Worm (Caenorhabditis elegans) whole organism, L3 larva: ENCODE data around the gene Y47D7A.2.

Experiments used
- aly-2 ChIP-seq: fragments of 150-350 bp; optimal IDR thresholded peaks from 2 replicates; lab custom pipeline; 2014; ENCODE audit warnings: missing biosample characterization, missing genetic modification characterization
- ceh-82 ChIP-seq: fragments of 150-350 bp; optimal IDR thresholded peaks from 2 replicates; lab custom pipeline; 2014; ENCODE audit warnings: missing biosample characterization, missing genetic modification characterization
- elt-2 ChIP-seq: sonication (generic microtip); optimal IDR thresholded peaks from 2 replicates; lab custom pipeline; 2016; ENCODE audit warnings: missing genetic modification reagents, mild to moderate bottlenecking, missing genetic modification characterization, missing compliant biosample characterization
- elt-3 ChIP-seq, 3 experiments: fragments of 150-350 bp in 1 of 3; sonication (generic microtip) in 2 of 3; optimal IDR thresholded peaks; 2 replicates in 2 of 3; 4 replicates in 1 of 3; lab custom pipeline; 2014 to 2017; ENCODE audit warnings: missing biosample characterization in 3 of 3, missing genetic modification characterization in 3 of 3
- lin-39 ChIP-seq: fragments of 150-350 bp; optimal IDR thresholded peaks from 2 replicates; lab custom pipeline; 2018; ENCODE audit warnings: missing biosample characterization, missing genetic modification reagents, missing genetic modification characterization
- nhr-28 ChIP-seq: fragments of 150-350 bp; optimal IDR thresholded peaks from 2 replicates; lab custom pipeline; 2014; ENCODE audit warnings: missing biosample characterization, missing genetic modification characterization
- nhr-76 ChIP-seq: fragments of 150-350 bp; sonication (generic microtip); optimal IDR thresholded peaks from 5 replicates; lab custom pipeline; 2014; ENCODE audit warnings: missing biosample characterization, missing genetic modification characterization
- snpc-4 ChIP-seq: fragments of 150-350 bp; optimal IDR thresholded peaks from 2 replicates; lab custom pipeline; 2014; ENCODE audit warnings: missing biosample characterization, missing genetic modification characterization

DNA sequence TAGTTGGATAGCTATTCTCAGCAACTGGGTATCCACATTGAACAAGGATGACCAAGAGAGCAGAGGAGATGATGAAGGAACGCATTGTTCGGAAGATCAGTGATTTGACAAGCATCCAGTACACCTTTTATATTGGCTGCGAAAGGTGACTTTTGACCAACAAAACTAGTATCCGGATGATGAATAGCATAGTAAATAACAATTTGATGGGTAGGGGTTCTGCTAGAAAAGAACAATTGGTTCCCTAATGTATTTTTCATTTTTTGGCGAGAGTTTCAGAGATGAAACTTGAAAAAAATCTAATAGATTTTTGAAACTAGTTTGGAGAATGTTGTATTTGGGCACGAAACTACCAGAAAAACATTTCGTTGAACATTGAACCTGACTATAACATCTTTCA, 8.1 kb downstream of the Y47D7A.2 start, which contains the start of gene Y47D7A.11:
- TF ChIP-seq lin-39 = no peak
- no peak for TF ChIP-seq nhr-28 (tag; lab: Kevin White, UChicago)
- TF ChIP-seq snpc-4 (tag; lab: Kevin White, UChicago) = no peak
- TF ChIP-seq elt-3 (tag; optimal IDR thresholded peaks at IDR 0.05; lab: Kevin White, UChicago) = no peak
- no peak for TF ChIP-seq nhr-76 (tag; lab: Kevin White, UChicago)
- no peak for TF ChIP-seq aly-2
- TF ChIP-seq ceh-82 (tag; lab: Kevin White, UChicago) = no peak
- no peak for TF ChIP-seq elt-2 (tag; lab: Kevin White, UChicago)
